Worm (Caenorhabditis elegans): Measurements from ENCODE around the gene gst-8.
A peak's percentile ranks its signal among the peaks of the same experiment; 100 is the strongest.
"Not testable (repeated sequence)": the region's sequence is repeated elsewhere in the genome, so short reads cannot be mapped to it uniquely, and the experiment has no call there.

The gst-8 gene

DNA sequence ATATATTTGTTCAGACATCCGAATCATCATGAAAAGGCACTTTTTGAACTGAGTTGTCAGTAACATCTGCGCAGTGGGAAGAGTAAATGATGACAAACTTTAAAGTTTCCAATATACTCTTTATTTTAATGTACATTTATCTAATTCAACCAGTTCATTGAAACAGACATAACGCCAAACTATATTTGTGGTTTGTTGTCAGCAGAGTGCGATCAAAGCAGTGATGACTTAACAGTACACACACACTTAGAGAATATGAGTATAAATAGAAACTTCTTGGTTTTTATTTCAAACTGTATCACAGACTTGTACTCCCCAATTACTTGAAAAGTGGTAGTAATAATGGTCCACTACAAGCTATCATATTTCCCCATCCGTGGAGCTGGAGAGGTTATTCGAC lies at the start of gene gst-8:
gst-8 (plus strand) TSS at position 301 of the 400 bp plus-strand sequence.
- TF ChIP-seq nhr-6 (tag; optimal IDR thresholded peaks at IDR 0.05) (no peak), skn-1 (tag; optimal IDR thresholded peaks at IDR 0.05) (peak; percentile 56), alr-1 (tag; optimal IDR thresholded peaks at IDR 0.05) (no peak), mdl-1 (tag; optimal IDR thresholded peaks at IDR 0.05) (no peak)

DNA sequence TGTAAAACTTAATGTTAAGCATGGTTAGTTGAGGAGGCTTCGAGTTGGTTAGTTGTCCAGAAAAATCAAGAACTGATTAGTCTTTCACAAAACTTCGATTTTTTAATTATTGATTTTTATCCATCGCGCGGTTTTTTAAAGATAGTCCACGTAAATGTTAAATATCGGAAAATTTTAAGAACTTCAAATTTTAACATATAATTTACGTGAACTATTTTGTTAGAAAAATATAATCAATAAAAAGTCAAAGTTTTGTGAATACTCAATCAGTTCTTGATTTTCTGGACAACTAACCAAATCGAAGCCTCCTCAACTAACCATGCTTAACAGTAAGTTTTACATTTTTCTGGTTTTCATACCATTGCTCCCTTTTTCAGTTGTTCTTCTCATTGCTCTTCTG lies 48.8 kb upstream of the gst-8 start, which contains the start of the genes C33F10.11 and C33F10.1:
C33F10.11 (minus strand) TSS at position 101 of the 400 bp plus-strand sequence.
C33F10.1 (plus strand) TSS at position 263 of the 400 bp plus-strand sequence.
- TF ChIP-seq unc-62 (GFP tag; optimal IDR thresholded peaks at IDR 0.05) (no peak), alr-1 (tag; optimal IDR thresholded peaks at IDR 0.05) (no peak), ZK546.5 (tag; optimal IDR thresholded peaks at IDR 0.05) (no peak), nhr-237 (tag; optimal IDR thresholded peaks at IDR 0.05) (no peak), ztf-4 (tag; optimal IDR thresholded peaks at IDR 0.05) (no peak), lsy-2 (tag; optimal IDR thresholded peaks at IDR 0.05) (no peak), lin-13 (GFP tag; optimal IDR thresholded peaks at IDR 0.05) (no peak)

DNA sequence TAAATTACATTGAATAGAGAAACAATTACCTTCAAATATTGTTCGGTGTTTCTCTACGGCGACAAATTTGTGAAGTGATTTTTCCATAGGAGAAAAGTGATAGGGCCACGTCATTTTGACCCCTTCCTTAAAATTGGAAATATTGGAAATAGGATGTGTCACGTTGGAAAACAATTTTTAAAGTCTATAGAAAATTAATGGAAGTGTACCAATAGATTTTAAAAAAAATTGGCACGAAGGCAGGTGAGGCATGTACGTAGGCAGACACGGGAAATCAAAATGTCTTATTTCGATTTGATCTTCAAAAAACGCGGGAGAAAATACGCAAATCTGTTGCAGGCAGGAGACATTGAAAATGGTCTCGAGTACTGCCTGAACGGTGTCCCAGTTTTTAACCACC lies 45.9 kb upstream of the gst-8 start, which contains the start of gene C33F10.12:
C33F10.12 (minus strand) TSS at position 101 of the 400 bp plus-strand sequence.
- no peak for TF ChIP-seq sma-9 (GFP tag; optimal IDR thresholded peaks at IDR 0.05)
- TF ChIP-seq sma-9 (tag; optimal IDR thresholded peaks at IDR 0.05) = no peak
- no peak for TF ChIP-seq ztf-1 (GFP tag; conservative IDR thresholded peaks at IDR 0.05)

ce11 chrII:4842143-4842658 lies 41.3 kb upstream of the gst-8 start, which contains the start of the genes T23B7.2 and nspd-4:
Gene T23B7.2 (minus strand): TSS chrII:4842243.
Gene nspd-4 (plus strand): TSS chrII:4842608.
- not testable (repeated sequence) for TF ChIP-seq nhr-129, gmeb-1, lin-11 (tag; optimal IDR thresholded peaks at IDR 0.05)

DNA sequence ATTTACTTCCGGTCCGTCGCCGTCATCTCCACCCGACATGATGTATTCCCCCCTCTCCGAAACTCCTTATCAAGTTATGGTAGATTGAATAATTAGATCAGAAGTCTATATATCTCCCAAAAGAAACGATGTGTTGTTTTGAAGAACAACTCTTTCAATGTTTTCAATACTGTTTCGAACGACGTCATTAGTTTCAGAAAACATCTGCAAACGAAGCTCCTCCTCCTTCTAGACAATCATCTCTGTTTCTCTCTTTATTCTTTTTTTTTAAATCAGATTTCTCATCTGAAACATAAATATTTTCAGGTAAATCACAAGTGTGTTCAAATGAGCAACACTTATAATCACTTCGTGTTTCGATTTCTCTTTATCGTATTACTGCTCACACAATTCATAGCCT lies 33.6 kb upstream of the gst-8 start, which contains the start of gene T23B7.3:
T23B7.3 (plus strand) TSS at position 301 of the 400 bp plus-strand sequence.
- TF ChIP-seq nhr-25 (tag; optimal IDR thresholded peaks at IDR 0.05) (no peak), mbf-1 (tag; optimal IDR thresholded peaks at IDR 0.05) (no peak)

- TF ChIP-seq lin-39 (tag; optimal IDR thresholded peaks at IDR 0.05) (no peak), nhr-23 (tag; optimal IDR thresholded peaks at IDR 0.05) (no peak), C34F6.9 (tag; optimal IDR thresholded peaks at IDR 0.05) (peak; percentile 98), blmp-1 (tag; optimal IDR thresholded peaks at IDR 0.05; ENCODE audit: insufficient read depth) (peak; percentile 77), alr-1 (tag; optimal IDR thresholded peaks at IDR 0.05) (peak; percentile 38), lin-11 (tag; optimal IDR thresholded peaks at IDR 0.05) (peak; percentile 90), gmeb-1 (tag; optimal IDR thresholded peaks at IDR 0.05) (peak; percentile 100), ztf-11 (tag; optimal IDR thresholded peaks at IDR 0.05) (no peak), elt-1 (tag; optimal IDR thresholded peaks at IDR 0.05) (no peak), mab-5 (tag; optimal IDR thresholded peaks at IDR 0.05) (peak; percentile 93), aly-2 (tag; optimal IDR thresholded peaks at IDR 0.05) (no peak), F13H6.1 (tag; optimal IDR thresholded peaks at IDR 0.05) (peak; percentile 96), sem-4 (tag; optimal IDR thresholded peaks at IDR 0.05) (peak; percentile 95), unc-55 (GFP tag; optimal IDR thresholded peaks at IDR 0.05) (peak; percentile 98), R02D3.7 (tag; optimal IDR thresholded peaks at IDR 0.05) (peak; percentile 78), nhr-11 (tag; optimal IDR thresholded peaks at IDR 0.05) (no peak), ztf-4 (tag; optimal IDR thresholded peaks at IDR 0.05) (peak; percentile 91), ZK546.5 (tag; optimal IDR thresholded peaks at IDR 0.05) (peak; percentile 68), lin-13 (GFP tag; optimal IDR thresholded peaks at IDR 0.05) (peak; percentile 95), Y55F3AM.14 (GFP tag; optimal IDR thresholded peaks at IDR 0.05) (no peak), ama-1 (optimal IDR thresholded peaks at IDR 0.05) (peak; percentile 77), fos-1 (tag; optimal IDR thresholded peaks at IDR 0.05) (peak; percentile 77), lsy-2 (tag; optimal IDR thresholded peaks at IDR 0.05) (peak; percentile 95 to 96), nhr-129 (tag; optimal IDR thresholded peaks at IDR 0.05) (peak; percentile 87), egl-27 (tag; optimal IDR thresholded peaks at IDR 0.05) (peak; percentile 94), dmd-4 (tag; optimal IDR thresholded peaks at IDR 0.05) (peak; percentile 63), unc-62 (GFP tag; optimal IDR thresholded peaks at IDR 0.05) (peak; percentile 63), nhr-25 (tag; optimal IDR thresholded peaks at IDR 0.05) (peak; percentile 97), sma-9 (GFP tag; optimal IDR thresholded peaks at IDR 0.05) (peak; percentile 98), sma-9 (tag; optimal IDR thresholded peaks at IDR 0.05) (no peak), ceh-16 (tag; optimal IDR thresholded peaks at IDR 0.05) (peak; percentile 6), unc-39 (tag; optimal IDR thresholded peaks at IDR 0.05) (no peak), nhr-12 (tag; optimal IDR thresholded peaks at IDR 0.05) (peak; percentile 60), snpc-4 (tag; optimal IDR thresholded peaks at IDR 0.05) (peak; percentile 84), sma-3 (GFP tag; optimal IDR thresholded peaks at IDR 0.05) (peak; percentile 96)
Observed at ce11 chrII:4851594-4852106, 31.9 kb upstream of the gst-8 start, which contains the start of gene dnj-9. Gene dnj-9 (plus strand): TSS chrII:4852056.
